Worm (Caenorhabditis elegans) whole organism, L4 larva: Measurements from ENCODE around the gene ZK1236.1.
A peak's percentile ranks its signal among the peaks of the same experiment; 100 is the strongest.

Source experiments
- F49E8.2 ChIP-seq: sonication (generic microtip); optimal IDR thresholded peaks from 2 replicates; lab custom pipeline; 2016; ENCODE audit warnings: missing compliant biosample characterization, mild to moderate bottlenecking, missing genetic modification characterization, borderline replicate concordance
- ceh-82 ChIP-seq: sonication (generic microtip); optimal IDR thresholded peaks from 2 replicates; lab custom pipeline; 2017; ENCODE audit warnings: missing biosample characterization, missing genetic modification characterization
- hif-1 ChIP-seq, 2 experiments: sonication (generic microtip); optimal IDR thresholded peaks; 2 replicates each; lab custom pipeline; 2016 to 2017; ENCODE audit warnings: missing compliant biosample characterization in 2 of 2, missing genetic modification characterization in 2 of 2, missing genetic modification reagents in 2 of 2, missing genotype in 2 of 2, mild to moderate bottlenecking in 1 of 2
- hlh-30 ChIP-seq: sonication (generic microtip); optimal IDR thresholded peaks from 2 replicates; lab custom pipeline; 2017; ENCODE audit warnings: antibody characterized with exemption, mild to moderate bottlenecking, missing genetic modification characterization, missing compliant biosample characterization; ENCODE audit not compliant: insufficient read depth
- lsy-2 ChIP-seq, 2 experiments: fragments of 150-350 bp in 1 of 2; sonication (generic microtip) in 1 of 2; optimal IDR thresholded peaks; 2 replicates each; lab custom pipeline; 2014 to 2017; ENCODE audit warnings: missing biosample characterization in 2 of 2, missing genetic modification characterization in 2 of 2
- vab-7 ChIP-seq: fragments of 200-800 bp; sonication (Bioruptor generic); IDR thresholded peaks from 2 replicates; pipeline ENCODE4 v1.3.6; 2022; ENCODE audit warnings: missing genetic modification reagents, missing genetic modification characterization, missing compliant biosample characterization
- zfp-2 ChIP-seq: sonication (generic microtip); optimal IDR thresholded peaks from 2 replicates; lab custom pipeline; 2016; ENCODE audit warnings: mild to moderate bottlenecking, missing genetic modification characterization, missing compliant biosample characterization

- TF ChIP-seq F49E8.2 (tag; lab: Kevin White, UChicago), result no peak
- TF ChIP-seq hif-1 (tag; optimal IDR thresholded peaks at IDR 0.05; lab: Kevin White, UChicago), result peak in 1 of 2 experiments; percentile 64
- TF ChIP-seq vab-7 (GFP tag; lab: Robert Waterston, UW), result 0 out of 2 replicates have a peak, but pooled peaks have one; percentile 22
- no peak for TF ChIP-seq zfp-2 (tag; lab: Kevin White, UChicago)
- no peak for TF ChIP-seq ceh-82
- TF ChIP-seq hlh-30 (tag; lab: Kevin White, UChicago), result peak; percentile 81
- peak; percentile 64 to 81 for TF ChIP-seq lsy-2 (tag; optimal IDR thresholded peaks at IDR 0.05; lab: Kevin White, UChicago)
Measured at ce11 chrIII:8425076-8425475, 4.0 kb upstream of the ZK1236.1 start.
